Fruit fly (Drosophila melanogaster) whole organism, wandering third instar larva: ENCODE results near the gene CG14618.

Source experiments
- Abd-B ChIP-seq: fragments of >200 bp; optimal IDR thresholded peaks from 2 replicates; lab custom pipeline; 2017; ENCODE audit warnings: missing biosample characterization, missing genetic modification characterization
- CG32264 ChIP-seq: fragments of 200-800 bp; sonication (Bioruptor generic); optimal IDR thresholded peaks from 2 replicates; lab custom pipeline; 2016; ENCODE audit warnings: missing biosample characterization, missing genetic modification characterization
- CG9705 ChIP-seq: fragments of 200-800 bp; sonication (Bioruptor generic); optimal IDR thresholded peaks from 2 replicates; lab custom pipeline; 2018; ENCODE audit warnings: missing biosample characterization, mild to moderate bottlenecking, missing genetic modification characterization
- CrebA ChIP-seq: fragments of 200-800 bp; sonication (Bioruptor generic); optimal IDR thresholded peaks from 2 replicates; lab custom pipeline; 2016; ENCODE audit warnings: missing biosample characterization, mild to moderate bottlenecking, missing genetic modification characterization, borderline replicate concordance
- Hr78 ChIP-seq: fragments of >200 bp; optimal IDR thresholded peaks from 2 replicates; lab custom pipeline; 2017; ENCODE audit warnings: missing biosample characterization, missing genetic modification characterization
- OdsH ChIP-seq: fragments of 200-800 bp; sonication (Bioruptor generic); optimal IDR thresholded peaks from 2 replicates; lab custom pipeline; 2016; ENCODE audit warnings: missing biosample characterization, mild to moderate bottlenecking, missing genetic modification characterization
- Sp1 ChIP-seq: fragments of 200-800 bp; sonication (Bioruptor generic); optimal IDR thresholded peaks from 3 replicates; lab custom pipeline; 2019; ENCODE audit warnings: missing biosample characterization, mild to moderate bottlenecking, missing genetic modification characterization, moderate library complexity
- brk ChIP-seq: fragments of 200-800 bp; sonication (Bioruptor generic); optimal IDR thresholded peaks from 2 replicates; lab custom pipeline; 2016; ENCODE audit warnings: missing biosample characterization, mild to moderate bottlenecking, missing genetic modification characterization
- fru ChIP-seq: fragments of 200-800 bp; sonication (Bioruptor generic); optimal IDR thresholded peaks from 3 replicates; lab custom pipeline; 2016; ENCODE audit warnings: missing biosample characterization, mild to moderate bottlenecking, missing genetic modification characterization
- h ChIP-seq: fragments of 200-800 bp; sonication (Bioruptor generic); optimal IDR thresholded peaks from 3 replicates; lab custom pipeline; 2016; ENCODE audit warnings: missing biosample characterization, mild to moderate bottlenecking, missing genetic modification characterization
- jim ChIP-seq: fragments of 175-275, 200-325 bp; sonication (Bioruptor generic); optimal IDR thresholded peaks from 2 replicates; lab custom pipeline; 2016; ENCODE audit warnings: missing biosample characterization, mild to moderate bottlenecking, missing genetic modification characterization
- psq ChIP-seq: fragments of 200-800 bp; sonication (Bioruptor generic); optimal IDR thresholded peaks from 3 replicates; lab custom pipeline; 2017; ENCODE audit warnings: missing biosample characterization, mild to moderate bottlenecking, missing genetic modification characterization, moderate library complexity
- woc ChIP-seq: sonication (Bioruptor generic); optimal IDR thresholded peaks from 2 replicates; lab custom pipeline; 2016; ENCODE audit warnings: missing biosample characterization, mild to moderate bottlenecking, missing genetic modification characterization

dm6 chrX:22510776-22511175 lies 37.3 kb downstream of the CG14618 start:
- TF ChIP-seq Abd-B, result no peak
- TF ChIP-seq psq (GFP tag; lab: Kevin White, UChicago), result no peak
- no peak for TF ChIP-seq OdsH
- no peak for TF ChIP-seq fru
- TF ChIP-seq h, result no peak
- TF ChIP-seq CG9705 (GFP tag; lab: Kevin White, UChicago), result no peak
- TF ChIP-seq CG32264 (GFP tag; lab: Kevin White, UChicago), result no peak
- no peak for TF ChIP-seq Hr78 (GFP tag; lab: Kevin White, UChicago)
- no peak for TF ChIP-seq brk (GFP tag; lab: Kevin White, UChicago)
- TF ChIP-seq jim (GFP tag; lab: Kevin White, UChicago), result no peak
- TF ChIP-seq CrebA (GFP tag; lab: Kevin White, UChicago), result no peak
- TF ChIP-seq woc (GFP tag; lab: Kevin White, UChicago), result no peak
- no peak for TF ChIP-seq Sp1 (GFP tag; lab: Kevin White, UChicago)
